Fruit fly (Drosophila melanogaster): ENCODE measurements around the gene TM9SF4.
A peak's percentile ranks its signal among the peaks of the same experiment; 100 is the strongest.

TM9SF4 gene

DNA sequence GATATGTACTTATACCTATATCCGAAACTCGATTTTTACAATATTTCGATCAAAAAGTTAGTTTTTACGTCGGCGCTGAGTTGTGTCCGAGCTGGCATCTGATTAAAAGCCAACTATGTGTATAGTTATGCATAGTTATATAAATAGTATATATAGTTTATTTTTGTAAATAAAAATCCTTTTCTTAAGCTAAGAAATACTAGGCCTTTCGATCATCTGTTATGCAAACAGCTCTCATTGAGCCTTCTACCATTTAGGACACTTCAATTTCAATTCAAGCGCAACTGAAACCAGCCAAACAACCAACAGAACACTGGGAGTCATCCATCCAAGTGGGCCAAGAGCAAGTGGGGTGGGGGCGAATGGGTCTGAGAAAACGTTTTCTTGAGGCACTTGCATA, 23.2 kb upstream of the TM9SF4 start, which contains the start of gene CG9014:
Gene CG9014 (minus strand): TSS at position 101 of the 400 bp plus-strand sequence.
- TF ChIP-seq ssp (GFP tag; IDR thresholded peaks at IDR 0.05): no peak
- no peak for TF ChIP-seq CG4424 (GFP tag; optimal IDR thresholded peaks at IDR 0.05)
- TF ChIP-seq gt (GFP tag; IDR thresholded peaks at IDR 0.05): no peak
- no peak for TF ChIP-seq CG9797 (GFP tag; optimal IDR thresholded peaks at IDR 0.05)
- no peak for TF ChIP-seq CG17612 (GFP tag; IDR thresholded peaks at IDR 0.05)
- no peak for TF ChIP-seq CG15601 (tag; optimal IDR thresholded peaks at IDR 0.05)
- TF ChIP-seq jumu (GFP tag; optimal IDR thresholded peaks at IDR 0.05): no peak
- no peak for TF ChIP-seq cato (GFP tag; optimal IDR thresholded peaks at IDR 0.05; ENCODE audit: borderline replicate concordance)
- no peak for TF ChIP-seq lmd (GFP tag; IDR thresholded peaks at IDR 0.05)
- no peak for TF ChIP-seq twi (tag; optimal IDR thresholded peaks at IDR 0.05)
- TF ChIP-seq tap (tag; optimal IDR thresholded peaks at IDR 0.05): no peak
- no peak for TF ChIP-seq Usf (GFP tag; optimal IDR thresholded peaks at IDR 0.05)
- TF ChIP-seq sr (GFP tag; IDR thresholded peaks at IDR 0.05): no peak
- TF ChIP-seq danr (GFP tag; IDR thresholded peaks at IDR 0.05): no peak
- TF ChIP-seq ac (GFP tag; optimal IDR thresholded peaks at IDR 0.05): no peak

DNA sequence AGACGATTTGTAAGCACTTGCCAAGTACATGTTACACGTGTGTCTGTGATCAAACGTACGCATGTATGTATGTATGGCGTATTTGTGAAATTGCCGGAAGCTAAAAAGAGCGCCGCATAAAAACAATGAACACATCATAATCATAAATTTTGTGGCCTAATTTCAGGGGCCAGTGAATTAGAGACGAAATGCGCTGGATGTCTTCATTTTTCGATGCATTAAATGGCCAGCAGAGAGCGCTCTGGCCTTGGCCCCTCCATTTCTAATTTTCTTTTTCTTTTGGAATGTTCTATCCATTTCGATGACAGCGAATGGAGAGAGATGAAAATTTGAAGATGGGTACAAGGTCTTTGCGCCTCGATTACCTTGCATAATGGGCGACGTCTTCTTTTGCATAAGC, 14.5 kb upstream of the TM9SF4 start:
- no peak for TF ChIP-seq CG10654 (GFP tag; optimal IDR thresholded peaks at IDR 0.05)
- no peak for TF ChIP-seq sens-2 (GFP tag; IDR thresholded peaks at IDR 0.05)
- no peak for TF ChIP-seq ems (GFP tag; optimal IDR thresholded peaks at IDR 0.05)
- no peak for TF ChIP-seq CG6689 (GFP tag; IDR thresholded peaks at IDR 0.05)
- TF ChIP-seq cg (GFP tag; optimal IDR thresholded peaks at IDR 0.05): peak; percentile 43
- TF ChIP-seq CG17361 (GFP tag; IDR thresholded peaks at IDR 0.05): no peak
- TF ChIP-seq grau (tag; optimal IDR thresholded peaks at IDR 0.05): no peak
- TF ChIP-seq CG18764 (GFP tag; optimal IDR thresholded peaks at IDR 0.05): no peak
- peak; percentile 88 for TF ChIP-seq CTCF (GFP tag; optimal IDR thresholded peaks at IDR 0.05)

DNA sequence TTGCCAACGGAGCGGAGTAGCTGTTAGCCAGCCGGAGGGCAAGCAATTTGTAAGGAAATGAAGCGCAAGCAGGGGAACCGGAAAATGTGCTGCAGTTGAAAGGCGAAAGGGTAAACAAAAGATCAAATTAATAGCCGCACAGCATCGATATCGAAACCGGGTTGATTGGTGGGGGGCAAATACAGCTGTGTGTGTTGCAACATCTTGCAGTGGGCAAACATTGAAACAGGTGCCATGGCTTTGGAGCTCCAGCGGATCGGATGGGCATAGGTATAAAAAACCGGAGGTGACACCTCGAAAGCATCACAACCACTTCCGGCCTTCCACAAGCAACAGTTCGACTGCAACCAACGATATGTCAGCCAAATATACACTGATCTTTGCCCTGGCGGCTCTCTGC, 10.9 kb upstream of the TM9SF4 start, which contains the start of gene nur:
Gene nur (plus strand): TSS at position 301 of the 400 bp plus-strand sequence.
- TF ChIP-seq stc (GFP tag; IDR thresholded peaks at IDR 0.05) (no peak), CG8478 (optimal IDR thresholded peaks at IDR 0.05) (no peak), pzg (GFP tag; optimal IDR thresholded peaks at IDR 0.05) (no peak), CG7987 (GFP tag; optimal IDR thresholded peaks at IDR 0.05) (no peak), CrebB (tag; optimal IDR thresholded peaks at IDR 0.05) (no peak), pb (GFP tag; optimal IDR thresholded peaks at IDR 0.05) (no peak), CG3163 (GFP tag; optimal IDR thresholded peaks at IDR 0.05) (no peak), ATbp (GFP tag; optimal IDR thresholded peaks at IDR 0.05) (peak; percentile 36), HHEX (GFP tag; optimal IDR thresholded peaks at IDR 0.05) (no peak), CG9609 (GFP tag; optimal IDR thresholded peaks at IDR 0.05) (no peak), Awh (GFP tag; IDR thresholded peaks at IDR 0.05) (0 out of 2 replicates have a peak, but pooled peaks have one; percentile 48), Asciz (GFP tag; optimal IDR thresholded peaks at IDR 0.05) (peak; percentile 17), CG2199 (GFP tag; IDR thresholded peaks at IDR 0.05) (no peak), CG8924 (tag; optimal IDR thresholded peaks at IDR 0.05) (no peak), tio (GFP tag; optimal IDR thresholded peaks at IDR 0.05) (no peak), Fer3 (tag; optimal IDR thresholded peaks at IDR 0.05) (no peak), CG3407 (GFP tag; optimal IDR thresholded peaks at IDR 0.05) (peak; percentile 14), ci (GFP tag; IDR thresholded peaks at IDR 0.05) (0 out of 3 replicates have a peak, but pooled peaks have one; percentile 32), CG2202 (tag; optimal IDR thresholded peaks at IDR 0.05) (no peak), wek (GFP tag; optimal IDR thresholded peaks at IDR 0.05) (peak; percentile 32), dpn (GFP tag; optimal IDR thresholded peaks at IDR 0.05) (no peak), Ets65A (GFP tag) (peak; percentile 85)
